Fruit fly (Drosophila melanogaster) S2 (cell line): ENCODE data around the gene vig2.

Source experiments
- CG8478 ChIP-seq: fragments of >200 bp; optimal IDR thresholded peaks from 2 replicates; lab custom pipeline; 2018
- CTCF ChIP-seq, 2 experiments: fragments of >200 bp; optimal IDR thresholded peaks; 2 replicates each; lab custom pipeline; 2018

- TF ChIP-seq CG8478 (lab: Kevin White, UChicago) (no peak), CTCF (optimal IDR thresholded peaks at IDR 0.05; lab: Kevin White, UChicago) (no peak)
These were observed 48.6 kb upstream of the vig2 start, which contains the start of the genes shams and CG11920 for dm6 chr3R:25074558-25074964.
